Worm (Caenorhabditis elegans) whole organism, midembryonic: ENCODE data around the gene srw-118.

ENCODE experiments used
- T22C8.4 ChIP-seq: fragments of 200-800 bp; sonication (Bioruptor generic); IDR thresholded peaks from 2 replicates; pipeline ENCODE4 v1.3.6; 2022; ENCODE audit warnings: missing genetic modification characterization, missing compliant biosample characterization
- cog-1 ChIP-seq: sonication (generic microtip); optimal IDR thresholded peaks from 2 replicates; lab custom pipeline; 2016; ENCODE audit warnings: missing genetic modification characterization, missing compliant biosample characterization
- flt-1 ChIP-seq: fragments of 200-800 bp; sonication (Bioruptor generic); IDR thresholded peaks from 2 replicates; pipeline ENCODE4 v1.3.6; 2022; ENCODE audit warnings: missing genetic modification characterization, missing compliant biosample characterization
- klf-2 ChIP-seq: fragments of 200-800 bp; sonication (Bioruptor generic); conservative IDR thresholded peaks from 2 replicates; pipeline ENCODE4 v1.3.6; 2022; ENCODE audit warnings: missing genetic modification reagents, missing genetic modification characterization, missing compliant biosample characterization
- med-1 ChIP-seq: sonication (generic microtip); optimal IDR thresholded peaks from 2 replicates; lab custom pipeline; 2017; ENCODE audit warnings: missing genetic modification characterization, mild to moderate bottlenecking, missing compliant biosample characterization, antibody characterized with exemption, missing genetic modification reagents; ENCODE audit not compliant: insufficient read depth
- ref-1 ChIP-seq: fragments of 200-800 bp; sonication (Bioruptor generic); conservative IDR thresholded peaks from 2 replicates; pipeline ENCODE4 v1.3.6; 2022; ENCODE audit warnings: missing genetic modification reagents, missing genetic modification characterization, missing compliant biosample characterization
- tab-1 ChIP-seq: fragments of 200-800 bp; sonication (Bioruptor generic); IDR thresholded peaks from 2 replicates; pipeline ENCODE4 v1.3.6; 2022; ENCODE audit warnings: missing genetic modification characterization, missing compliant biosample characterization
- ztf-29 ChIP-seq: fragments of 200-800 bp; sonication (Bioruptor generic); IDR thresholded peaks from 2 replicates; pipeline ENCODE4 v1.3.6; 2022; ENCODE audit warnings: missing genetic modification reagents, missing genetic modification characterization, missing compliant biosample characterization

DNA sequence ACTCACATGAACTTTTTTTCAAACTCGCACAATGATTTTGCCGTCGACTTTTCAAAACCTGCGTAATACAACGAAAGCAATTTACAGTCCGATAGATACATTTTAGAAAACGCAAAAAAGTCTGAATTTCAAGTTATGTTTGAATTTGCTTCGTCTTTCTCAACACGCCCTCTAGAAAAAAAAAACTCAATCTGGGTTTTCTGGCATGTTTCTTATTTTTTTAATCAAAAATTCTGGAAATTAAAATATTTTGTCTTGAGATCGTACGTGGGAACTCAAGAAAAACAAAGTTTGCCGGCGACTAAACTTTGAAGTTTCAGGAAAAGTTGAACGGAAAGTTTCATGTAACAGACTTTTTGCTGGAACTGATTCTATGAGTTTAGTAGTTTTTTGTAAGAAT is 13.9 kb upstream of the srw-118 start, which contains the start of gene srw-115:
- TF ChIP-seq med-1 (GFP tag; lab: Kevin White, UChicago) (no peak), flt-1 (no peak), ztf-29 (GFP tag; lab: Robert Waterston, UW) (no peak), ref-1 (GFP tag; lab: Robert Waterston, UW) (no peak), cog-1 (tag; lab: Kevin White, UChicago) (no peak), klf-2 (GFP tag; lab: Robert Waterston, UW) (no peak), T22C8.4 (GFP tag; lab: Robert Waterston, UW) (no peak), tab-1 (GFP tag; lab: Robert Waterston, UW) (no peak)
